Fruit fly (Drosophila melanogaster) whole organism, prepupa: Measurements from ENCODE around the gene CG14857.

Experiments used
- CG10631 ChIP-seq: fragments of 200-800 bp; sonication (Bioruptor generic); optimal IDR thresholded peaks from 2 replicates; lab custom pipeline; 2016; ENCODE audit warnings: missing biosample characterization, missing genetic modification characterization
- CG11762 ChIP-seq: fragments of 200-800 bp; sonication (Bioruptor generic); optimal IDR thresholded peaks from 3 replicates; lab custom pipeline; 2016; ENCODE audit warnings: missing biosample characterization, missing genetic modification characterization; ENCODE audit not compliant: insufficient read depth
- CG11902 ChIP-seq: fragments of 200-800 bp; sonication (Bioruptor generic); optimal IDR thresholded peaks from 3 replicates; lab custom pipeline; 2016; ENCODE audit warnings: missing biosample characterization, missing genetic modification characterization
- CG15336 ChIP-seq: fragments of 200-800 bp; sonication (Bioruptor generic); IDR thresholded peaks from 2 replicates; pipeline ENCODE4 v1.3.6; 2022; ENCODE audit warnings: missing biosample characterization, missing genetic modification characterization
- CG1621 ChIP-seq: fragments of 200-800 bp; sonication (Bioruptor generic); optimal IDR thresholded peaks from 3 replicates; lab custom pipeline; 2018; ENCODE audit warnings: missing biosample characterization, mild to moderate bottlenecking, missing genetic modification characterization
- CG3032 ChIP-seq: fragments of 200-800 bp; optimal IDR thresholded peaks from 2 replicates; lab custom pipeline; 2019; ENCODE audit warnings: missing biosample characterization, mild to moderate bottlenecking, missing genetic modification characterization, moderate library complexity
- CG31627 ChIP-seq: fragments of 200-800 bp; sonication (Bioruptor generic); optimal IDR thresholded peaks from 3 replicates; lab custom pipeline; 2016; ENCODE audit warnings: missing biosample characterization, missing genetic modification characterization
- CG32006 ChIP-seq: fragments of 200-800 bp; sonication (Bioruptor generic); optimal IDR thresholded peaks from 3 replicates; lab custom pipeline; 2017; ENCODE audit warnings: missing biosample characterization, mild to moderate bottlenecking, missing genetic modification characterization
- CG34406 ChIP-seq: fragments of 200-800 bp; sonication (Bioruptor generic); optimal IDR thresholded peaks from 3 replicates; lab custom pipeline; 2016; ENCODE audit warnings: missing biosample characterization, missing genetic modification characterization
- CG3919 ChIP-seq: fragments of 200-800 bp; sonication (Bioruptor generic); optimal IDR thresholded peaks from 3 replicates; lab custom pipeline; 2016; ENCODE audit warnings: missing biosample characterization, missing genetic modification characterization
- CG4318 ChIP-seq: fragments of 200-800 bp; sonication (Bioruptor generic); optimal IDR thresholded peaks from 3 replicates; lab custom pipeline; 2017; ENCODE audit warnings: missing biosample characterization, mild to moderate bottlenecking, missing genetic modification characterization
- CG6163 ChIP-seq: fragments of 200-800 bp; sonication (Bioruptor generic); IDR thresholded peaks from 3 replicates; pipeline ENCODE4 v1.3.6; 2022; ENCODE audit warnings: missing biosample characterization, missing genetic modification characterization
- CG6792 ChIP-seq: fragments of 200-800 bp; sonication (Bioruptor generic); optimal IDR thresholded peaks from 3 replicates; lab custom pipeline; 2016; ENCODE audit warnings: missing biosample characterization, missing genetic modification characterization
- CG7368 ChIP-seq: fragments of 200-800 bp; sonication (Bioruptor generic); optimal IDR thresholded peaks from 3 replicates; lab custom pipeline; 2016; ENCODE audit warnings: missing biosample characterization, missing genetic modification characterization
- CG8119 ChIP-seq: fragments of 200-800 bp; sonication (Bioruptor generic); IDR thresholded peaks from 3 replicates; pipeline ENCODE4 v1.3.6; 2022; ENCODE audit warnings: missing biosample characterization, missing genetic modification characterization
- CG8632 ChIP-seq: fragments of 200-800 bp; sonication (Bioruptor generic); optimal IDR thresholded peaks from 3 replicates; lab custom pipeline; 2016; ENCODE audit warnings: missing biosample characterization, missing genetic modification characterization
- Eip75B ChIP-seq: fragments of 200-800 bp; sonication (Bioruptor generic); optimal IDR thresholded peaks from 3 replicates; lab custom pipeline; 2016; ENCODE audit warnings: missing biosample characterization, missing genetic modification characterization
- Eip78C ChIP-seq: fragments of 200-800 bp; sonication (Bioruptor generic); peaks from one replicate; lab custom pipeline; 2016; ENCODE audit warnings: missing biosample characterization, missing genetic modification characterization
- Eip93F ChIP-seq: fragments of 200-800 bp; sonication (Bioruptor generic); optimal IDR thresholded peaks from 2 replicates; lab custom pipeline; 2016; ENCODE audit warnings: missing biosample characterization, mild to moderate bottlenecking, missing genetic modification characterization
- Ets21C ChIP-seq: fragments of 200-800 bp; sonication (Bioruptor generic); optimal IDR thresholded peaks from 3 replicates; lab custom pipeline; 2016; ENCODE audit warnings: missing biosample characterization, missing genetic modification characterization
- Ets96B ChIP-seq: fragments of 200-800 bp; optimal IDR thresholded peaks from 2 replicates; lab custom pipeline; 2019; ENCODE audit warnings: missing biosample characterization, mild to moderate bottlenecking, missing genetic modification characterization, moderate library complexity
- Gug ChIP-seq: fragments of 200-800 bp; sonication (Bioruptor generic); IDR thresholded peaks from 2 replicates; pipeline ENCODE4 v1.3.6; 2022; ENCODE audit warnings: missing biosample characterization, missing genetic modification characterization
- Hr38 ChIP-seq: sonication (Bioruptor generic); optimal IDR thresholded peaks from 2 replicates; lab custom pipeline; 2016; ENCODE audit warnings: missing biosample characterization, missing genetic modification characterization
- Hr39 ChIP-seq: fragments of 200-800 bp; sonication (Bioruptor generic); optimal IDR thresholded peaks from 2 replicates; lab custom pipeline; 2016; ENCODE audit warnings: missing biosample characterization, missing genetic modification characterization
- Hr4 ChIP-seq: fragments of 200-800 bp; sonication (Bioruptor generic); optimal IDR thresholded peaks from 3 replicates; lab custom pipeline; 2016; ENCODE audit warnings: missing biosample characterization, missing genetic modification characterization
- Lpt ChIP-seq: fragments of 200-800 bp; sonication (Bioruptor generic); optimal IDR thresholded peaks from 3 replicates; lab custom pipeline; 2016; ENCODE audit warnings: missing biosample characterization, missing genetic modification characterization
- Met ChIP-seq: fragments of 200-800 bp; sonication (Bioruptor generic); optimal IDR thresholded peaks from 3 replicates; lab custom pipeline; 2016; ENCODE audit warnings: missing biosample characterization, missing genetic modification characterization
- OdsH ChIP-seq: fragments of 200-800 bp; sonication (Bioruptor generic); optimal IDR thresholded peaks from 3 replicates; lab custom pipeline; 2016; ENCODE audit warnings: missing biosample characterization, missing genetic modification characterization
- Sox14 ChIP-seq: fragments of 200-800 bp; sonication (Bioruptor generic); optimal IDR thresholded peaks from 3 replicates; lab custom pipeline; 2016; ENCODE audit warnings: missing biosample characterization, missing genetic modification characterization
- achi ChIP-seq: fragments of 200-800 bp; sonication (Bioruptor generic); optimal IDR thresholded peaks from 3 replicates; lab custom pipeline; 2016; ENCODE audit warnings: missing biosample characterization, missing genetic modification characterization
- acj6 ChIP-seq: fragments of 200-800 bp; sonication (Bioruptor generic); optimal IDR thresholded peaks from 3 replicates; lab custom pipeline; 2016; ENCODE audit warnings: missing biosample characterization, missing genetic modification characterization
- eg ChIP-seq: fragments of 200-800 bp; sonication (Bioruptor generic); IDR thresholded peaks from 3 replicates; pipeline ENCODE4 v1.3.6; 2022; ENCODE audit warnings: missing biosample characterization, missing genetic modification characterization
- fd59A ChIP-seq: fragments of 200-800 bp; sonication (Bioruptor generic); optimal IDR thresholded peaks from 2 replicates; lab custom pipeline; 2017; ENCODE audit warnings: missing biosample characterization, mild to moderate bottlenecking, missing genetic modification characterization, missing genetic modification reagents
- fd85E ChIP-seq: fragments of 200-800 bp; sonication (Bioruptor generic); optimal IDR thresholded peaks from 3 replicates; lab custom pipeline; 2016; ENCODE audit warnings: missing biosample characterization, missing genetic modification characterization
- net ChIP-seq: fragments of 200-800 bp; sonication (Bioruptor generic); optimal IDR thresholded peaks from 3 replicates; lab custom pipeline; 2016; ENCODE audit warnings: missing biosample characterization, missing genetic modification characterization
- salr ChIP-seq, 2 experiments: fragments of 200-800 bp; sonication (Bioruptor generic); optimal IDR thresholded peaks; 3 replicates each; lab custom pipeline; 2016 to 2018; ENCODE audit warnings: missing biosample characterization in 2 of 2, missing genetic modification characterization in 2 of 2, mild to moderate bottlenecking in 1 of 2
- ss ChIP-seq, 2 experiments: fragments of 200-800 bp; sonication (Bioruptor generic); optimal IDR thresholded peaks; 2 replicates in 1 of 2; 3 replicates in 1 of 2; lab custom pipeline; 2017 to 2018; ENCODE audit warnings: mild to moderate bottlenecking in 2 of 2, missing biosample characterization in 2 of 2, missing genetic modification characterization in 2 of 2, moderate library complexity in 1 of 2
- svp ChIP-seq: fragments of 200-800 bp; sonication (Bioruptor generic); peaks from one replicate; lab custom pipeline; 2016; ENCODE audit warnings: missing biosample characterization, missing genetic modification characterization
- vri ChIP-seq: fragments of 200-800 bp; sonication (Bioruptor generic); optimal IDR thresholded peaks from 3 replicates; lab custom pipeline; 2016; ENCODE audit warnings: missing biosample characterization, mild to moderate bottlenecking, missing genetic modification characterization

Gene CG14857

DNA sequence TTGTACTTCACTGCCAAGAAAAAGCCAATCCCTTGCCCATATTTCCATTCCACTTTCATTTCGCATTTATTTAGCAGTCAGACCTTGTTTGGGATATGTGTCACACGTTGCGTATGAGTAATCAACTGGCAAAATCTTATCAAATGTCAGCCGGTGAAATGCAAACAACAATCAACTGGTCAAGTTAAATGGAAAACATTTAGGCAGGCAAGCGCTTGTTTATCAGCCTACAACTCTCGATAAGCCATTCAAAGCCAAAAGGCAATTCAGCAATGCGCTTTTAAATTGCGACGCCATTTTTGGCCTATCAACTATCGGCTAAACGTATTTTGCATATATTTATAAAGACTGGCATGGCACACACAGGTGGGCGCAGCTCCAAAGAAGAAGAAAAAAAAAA lies 20.8 kb upstream of the CG14857 start:
- no peak for TF ChIP-seq fd85E (GFP tag; lab: Kevin White, UChicago)
- TF ChIP-seq vri (GFP tag; lab: Kevin White, UChicago), result peak; percentile 40
- no peak for TF ChIP-seq eg (GFP tag; lab: Robert Waterston, UW)
- 0 out of 3 replicates have a peak, but pooled peaks have one; percentile 5 for TF ChIP-seq CG8119 (GFP tag; lab: Robert Waterston, UW)
- TF ChIP-seq Lpt, result no peak
- no peak for TF ChIP-seq Hr39 (GFP tag; lab: Kevin White, UChicago)
- TF ChIP-seq CG3032, result no peak
- no peak for TF ChIP-seq svp (GFP tag; lab: Kevin White, UChicago)
- TF ChIP-seq OdsH (GFP tag; lab: Kevin White, UChicago), result no peak
- TF ChIP-seq Eip78C (GFP tag; lab: Kevin White, UChicago), result peak; percentile 52
- peak; percentile 56 for TF ChIP-seq Eip93F
- TF ChIP-seq CG31627 (GFP tag; lab: Kevin White, UChicago), result no peak
- no peak for TF ChIP-seq CG11762 (GFP tag; lab: Kevin White, UChicago)

- TF ChIP-seq Eip93F, result no peak
- TF ChIP-seq CG3919, result no peak
- no peak for TF ChIP-seq CG6792 (GFP tag; lab: Kevin White, UChicago)
- peak; percentile 31 for TF ChIP-seq CG4318 (GFP tag; lab: Kevin White, UChicago)
- no peak for TF ChIP-seq fd59A (GFP tag; lab: Kevin White, UChicago)
- no peak for TF ChIP-seq Hr38 (GFP tag; lab: Kevin White, UChicago)
- TF ChIP-seq Gug, result no peak
- peak; percentile 12 for TF ChIP-seq achi
- no peak for TF ChIP-seq CG11762 (GFP tag; lab: Kevin White, UChicago)
- TF ChIP-seq Met (GFP tag; lab: Kevin White, UChicago), result no peak
- peak; percentile 70 for TF ChIP-seq CG32006 (GFP tag; lab: Kevin White, UChicago)
- TF ChIP-seq Hr4 (GFP tag; lab: Kevin White, UChicago), result peak; percentile 51
- peak; percentile 21 for TF ChIP-seq Sox14 (GFP tag; lab: Kevin White, UChicago)
- peak; percentile 6 for TF ChIP-seq net (GFP tag; lab: Kevin White, UChicago)
- no peak for TF ChIP-seq CG7368
- no peak for TF ChIP-seq ss (GFP tag; optimal IDR thresholded peaks at IDR 0.05; lab: Kevin White, UChicago)
- TF ChIP-seq CG8119 (GFP tag; lab: Robert Waterston, UW), result peak; percentile 54; the same call in 2 of the 3 replicates
- peak; percentile 35 for TF ChIP-seq CG15336 (GFP tag; lab: Robert Waterston, UW)
- TF ChIP-seq acj6 (GFP tag; lab: Kevin White, UChicago), result no peak
- no peak for TF ChIP-seq CG8632 (GFP tag; lab: Kevin White, UChicago)
- TF ChIP-seq, all 60 proteins: peak for 8
These were observed 16.2 kb upstream of the CG14857 start for dm6 chr3R:14785335-14785734.

DNA sequence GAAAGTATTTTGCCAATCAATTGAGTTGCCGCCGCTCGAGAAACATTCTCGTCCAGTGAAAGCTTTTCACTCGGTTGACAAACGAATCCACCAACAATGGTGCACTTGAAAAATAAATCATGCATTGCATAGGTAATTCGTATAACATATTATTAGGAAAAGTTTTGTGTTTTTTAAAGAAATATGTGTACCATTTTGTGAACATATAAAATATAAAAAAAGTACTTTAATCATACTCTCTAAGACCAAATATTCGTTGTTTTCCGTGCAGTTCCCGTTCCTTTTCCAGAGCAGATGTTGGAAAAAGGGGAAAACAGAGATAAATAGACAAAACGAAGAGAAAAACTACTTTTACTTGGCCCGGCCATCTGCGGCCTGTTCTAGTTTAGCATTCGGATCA lies 14.9 kb upstream of the CG14857 start:
- no peak for TF ChIP-seq CG3919
- no peak for TF ChIP-seq Ets21C (GFP tag; lab: Kevin White, UChicago)
- peak; percentile 6 for TF ChIP-seq CG10631
- no peak for TF ChIP-seq vri (GFP tag; lab: Kevin White, UChicago)
- TF ChIP-seq OdsH (GFP tag; lab: Kevin White, UChicago), result no peak
- peak in 1 of 2 experiments; percentile 19 for TF ChIP-seq salr (GFP tag; optimal IDR thresholded peaks at IDR 0.05; lab: Kevin White, UChicago)
- TF ChIP-seq fd59A (GFP tag; lab: Kevin White, UChicago), result no peak
- TF ChIP-seq CG8119 (GFP tag; lab: Robert Waterston, UW), result peak; percentile 54; the same call in 2 of the 3 replicates
- TF ChIP-seq Ets96B (tag; lab: Kevin White, UChicago), result no peak
- TF ChIP-seq CG4318 (GFP tag; lab: Kevin White, UChicago), result no peak
- peak; percentile 20 for TF ChIP-seq Hr4 (GFP tag; lab: Kevin White, UChicago)

dm6 chr3R:14796294-14796693 lies 5.3 kb upstream of the CG14857 start, which contains the start of gene CG14855:
CG14855 (plus strand) TSS chr3R:14796305.
- TF ChIP-seq acj6 (GFP tag; lab: Kevin White, UChicago), result no peak
- TF ChIP-seq Gug, result no peak
- TF ChIP-seq CG6792 (GFP tag; lab: Kevin White, UChicago), result no peak
- no peak for TF ChIP-seq ss (GFP tag; optimal IDR thresholded peaks at IDR 0.05; lab: Kevin White, UChicago)
- TF ChIP-seq CG8119 (GFP tag; lab: Robert Waterston, UW), result no peak
- TF ChIP-seq CG34406 (GFP tag; lab: Kevin White, UChicago), result no peak
- TF ChIP-seq CG1621 (tag; lab: Kevin White, UChicago), result no peak
- no peak for TF ChIP-seq CG3032
- no peak for TF ChIP-seq CG11902 (GFP tag; lab: Kevin White, UChicago)
- TF ChIP-seq Hr38 (GFP tag; lab: Kevin White, UChicago), result no peak
- no peak for TF ChIP-seq CG11762 (GFP tag; lab: Kevin White, UChicago)
- TF ChIP-seq salr (GFP tag; optimal IDR thresholded peaks at IDR 0.05; lab: Kevin White, UChicago), result no peak
- TF ChIP-seq vri (GFP tag; lab: Kevin White, UChicago), result no peak
- TF ChIP-seq CG6163, result no peak
- TF ChIP-seq Eip75B, result no peak
- TF ChIP-seq, all 60 proteins: peak for 0
